Fruit fly (Drosophila melanogaster) whole organism, wandering third instar larva: ENCODE results near the gene RhoBTB.

Source experiments
- Jra ChIP-seq: sonication (Bioruptor generic); optimal IDR thresholded peaks from 2 replicates; lab custom pipeline; 2016; ENCODE audit warnings: missing biosample characterization, missing genetic modification characterization
- lola ChIP-seq: fragments of >200 bp; optimal IDR thresholded peaks from 2 replicates; lab custom pipeline; 2017; ENCODE audit warnings: missing biosample characterization, missing genetic modification characterization
- sv ChIP-seq: fragments of 200-800 bp; sonication (Bioruptor generic); optimal IDR thresholded peaks from 3 replicates; lab custom pipeline; 2016; ENCODE audit warnings: missing biosample characterization, missing genetic modification characterization

DNA sequence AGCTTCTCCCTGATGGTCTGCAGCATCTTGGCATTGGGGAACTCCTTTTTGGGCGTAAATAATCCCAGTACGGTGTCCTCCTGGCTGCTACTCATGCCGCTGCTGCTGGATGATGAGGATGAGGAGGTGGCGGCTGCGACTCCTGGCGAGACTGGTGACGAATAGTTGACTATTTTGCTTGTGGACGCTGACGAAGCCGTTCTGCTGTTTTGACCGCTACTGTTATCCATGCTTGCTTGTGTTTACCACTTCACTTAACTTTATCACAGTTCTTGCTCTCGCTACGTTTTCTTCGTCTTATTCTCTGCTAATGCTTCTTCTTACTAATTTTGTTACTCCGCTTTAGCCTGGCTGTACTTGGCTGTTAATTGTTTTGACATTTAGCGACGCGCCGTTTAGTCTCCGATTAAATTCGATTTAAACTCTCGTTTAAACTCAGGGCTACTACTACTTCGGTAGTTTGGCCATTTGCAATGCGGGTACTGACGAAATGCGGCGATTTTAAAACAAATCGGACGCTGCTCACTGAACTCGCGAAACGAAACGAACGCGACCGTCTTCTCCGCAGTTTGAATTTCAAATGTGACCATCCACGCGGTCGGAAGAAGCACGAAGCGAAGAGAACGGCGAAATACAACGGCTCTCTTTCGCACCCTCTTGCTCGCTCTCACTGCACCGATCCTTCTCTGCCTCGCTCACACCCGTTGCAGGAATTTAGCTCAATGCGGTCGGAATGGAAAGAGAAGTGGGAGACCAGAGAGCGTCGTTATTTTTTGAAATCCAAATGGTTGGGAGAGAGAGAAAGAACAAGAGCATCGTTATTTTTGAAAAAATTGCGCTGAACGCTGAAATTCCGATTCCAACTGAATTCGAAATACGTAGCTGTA lies 25.2 kb downstream of the RhoBTB start, which contains the start of gene trbl:
- no peak for TF ChIP-seq lola (GFP tag; lab: Kevin White, UChicago)
- no peak for TF ChIP-seq sv (GFP tag; lab: Kevin White, UChicago)
- no peak for TF ChIP-seq Jra (GFP tag; lab: Kevin White, UChicago)
